Fruit fly (Drosophila melanogaster) whole organism, embryonic: ENCODE results near the gene Prx4.

Experiments
- Adf1 ChIP-seq: fragments of 200-800 bp; sonication (Bioruptor generic); IDR thresholded peaks from 2 replicates; pipeline ENCODE4 v1.3.6; 2022; ENCODE audit warnings: missing biosample characterization, missing genetic modification characterization
- CG11723 ChIP-seq: fragments of 200-800 bp; sonication (Bioruptor generic); optimal IDR thresholded peaks from 2 replicates; lab custom pipeline; 2017; ENCODE audit warnings: missing biosample characterization, mild to moderate bottlenecking, missing genetic modification characterization
- CG12071 ChIP-seq: fragments of 200-800 bp; sonication (Bioruptor generic); optimal IDR thresholded peaks from 3 replicates; lab custom pipeline; 2018; ENCODE audit warnings: missing biosample characterization, mild to moderate bottlenecking, missing genetic modification characterization
- CG14014 ChIP-seq: fragments of 200-800 bp; sonication (Bioruptor generic); IDR thresholded peaks from 2 replicates; pipeline ENCODE4 v1.3.6; 2022; ENCODE audit warnings: missing biosample characterization, missing genetic modification characterization
- CG14441 ChIP-seq: fragments of 200-800 bp; sonication (Bioruptor generic); IDR thresholded peaks from 2 replicates; pipeline ENCODE4 v1.3.6; 2022; ENCODE audit warnings: missing biosample characterization, missing genetic modification characterization
- CG14710 ChIP-seq: fragments of 200-800 bp; sonication (Bioruptor generic); optimal IDR thresholded peaks from 3 replicates; lab custom pipeline; 2019; ENCODE audit warnings: missing biosample characterization, mild to moderate bottlenecking, missing genetic modification characterization, moderate library complexity
- CG17186 ChIP-seq: fragments of 200-800 bp; sonication (Bioruptor generic); optimal IDR thresholded peaks from 3 replicates; lab custom pipeline; 2017; ENCODE audit warnings: missing biosample characterization, missing genetic modification reagents, missing genetic modification characterization
- CG17912 ChIP-seq: fragments of 200-800 bp; sonication (Bioruptor generic); optimal IDR thresholded peaks from 2 replicates; lab custom pipeline; 2018; ENCODE audit warnings: missing biosample characterization, mild to moderate bottlenecking, missing genetic modification characterization
- CG1792 ChIP-seq: fragments of 200-800 bp; sonication (Bioruptor generic); optimal IDR thresholded peaks from 2 replicates; lab custom pipeline; 2016; ENCODE audit warnings: missing biosample characterization, missing genetic modification characterization
- CG18262 ChIP-seq: fragments of 200-800 bp; optimal IDR thresholded peaks from 3 replicates; lab custom pipeline; 2019; ENCODE audit warnings: missing biosample characterization, mild to moderate bottlenecking, missing genetic modification characterization, moderate library complexity
- CG18599 ChIP-seq: fragments of 200-800 bp; sonication (Bioruptor generic); optimal IDR thresholded peaks from 3 replicates; lab custom pipeline; 2017; ENCODE audit warnings: missing biosample characterization, missing genetic modification characterization, mild to moderate bottlenecking, moderate library complexity, missing genetic modification reagents
- CG18619 ChIP-seq: fragments of 200-800 bp; sonication (Bioruptor generic); optimal IDR thresholded peaks from 3 replicates; lab custom pipeline; 2017; ENCODE audit warnings: missing biosample characterization, mild to moderate bottlenecking, missing genetic modification characterization
- CG2712 ChIP-seq: fragments of 200-800 bp; optimal IDR thresholded peaks from 3 replicates; lab custom pipeline; 2019; ENCODE audit warnings: missing biosample characterization, mild to moderate bottlenecking, missing genetic modification characterization, moderate library complexity
- CG32532 ChIP-seq: fragments of 200-800 bp; sonication (Bioruptor generic); IDR thresholded peaks from 2 replicates; pipeline ENCODE4 v1.3.6; 2022; ENCODE audit warnings: missing biosample characterization, missing genetic modification characterization
- CG33557 ChIP-seq: fragments of 200-800 bp; sonication (Bioruptor generic); optimal IDR thresholded peaks from 2 replicates; lab custom pipeline; 2019; ENCODE audit warnings: missing biosample characterization, mild to moderate bottlenecking, missing genetic modification characterization, moderate library complexity
- CG34376 ChIP-seq: fragments of 200-800 bp; sonication (Bioruptor generic); optimal IDR thresholded peaks from 2 replicates; lab custom pipeline; 2018; ENCODE audit warnings: missing biosample characterization, mild to moderate bottlenecking, missing genetic modification characterization
- CG3838 ChIP-seq: fragments of 200-800 bp; sonication (Bioruptor generic); optimal IDR thresholded peaks from 3 replicates; lab custom pipeline; 2016; ENCODE audit warnings: missing biosample characterization, missing genetic modification characterization
- CG6272 ChIP-seq: fragments of 200-800 bp; sonication (Bioruptor generic); IDR thresholded peaks from 2 replicates; pipeline ENCODE4 v1.3.6; 2022; ENCODE audit warnings: missing biosample characterization, missing genetic modification characterization
- CG7928 ChIP-seq: fragments of 200-800 bp; sonication (Bioruptor generic); optimal IDR thresholded peaks from 2 replicates; lab custom pipeline; 2017; ENCODE audit warnings: missing biosample characterization, mild to moderate bottlenecking, missing genetic modification characterization
- CG9609 ChIP-seq: fragments of 200-800 bp; sonication (Bioruptor generic); optimal IDR thresholded peaks from 3 replicates; lab custom pipeline; 2016; ENCODE audit warnings: missing biosample characterization, missing genetic modification characterization
- CHES-1-like ChIP-seq: fragments of 200-800 bp; sonication (Bioruptor generic); optimal IDR thresholded peaks from 2 replicates; lab custom pipeline; 2016; ENCODE audit warnings: missing biosample characterization, missing genetic modification characterization
- Camta ChIP-seq: fragments of 200-800 bp; sonication (Bioruptor generic); optimal IDR thresholded peaks from 2 replicates; lab custom pipeline; 2016; ENCODE audit warnings: missing biosample characterization, missing genetic modification characterization
- Lhr ChIP-seq: fragments of 200-800 bp; sonication (Bioruptor generic); optimal IDR thresholded peaks from 3 replicates; lab custom pipeline; 2017; ENCODE audit warnings: mild to moderate bottlenecking, missing biosample characterization, missing genetic modification reagents, missing genetic modification characterization
- Myb ChIP-seq: fragments of 200-800 bp; sonication (Bioruptor generic); optimal IDR thresholded peaks from 2 replicates; lab custom pipeline; 2016; ENCODE audit warnings: missing biosample characterization, missing genetic modification characterization
- Ptx1 ChIP-seq: fragments of 200-800 bp; sonication (Bioruptor generic); IDR thresholded peaks from 2 replicates; pipeline ENCODE4 v1.3.6; 2022; ENCODE audit warnings: missing biosample characterization, missing genetic modification characterization
- Tbp ChIP-seq: fragments of >200 bp; optimal IDR thresholded peaks from 2 replicates; lab custom pipeline; 2018; ENCODE audit warnings: missing biosample characterization, missing genetic modification characterization
- Trl ChIP-seq, 3 experiments: fragments of >200 bp in 2 of 3; fragments of 200-800 bp in 1 of 3; sonication (Bioruptor generic) in 1 of 3; optimal IDR thresholded peaks; 2 replicates in 1 of 3; 3 replicates in 2 of 3; lab custom pipeline; 2016 to 2017; ENCODE audit warnings: missing biosample characterization in 1 of 3, missing genetic modification characterization in 1 of 3
- YL-1 ChIP-seq: fragments of 200-800 bp; sonication (Bioruptor generic); optimal IDR thresholded peaks from 3 replicates; lab custom pipeline; 2017; ENCODE audit warnings: missing biosample characterization, mild to moderate bottlenecking, missing genetic modification characterization
- aop ChIP-seq: fragments of 200-800 bp; sonication (Bioruptor generic); IDR thresholded peaks from 2 replicates; pipeline ENCODE4 v1.3.6; 2022; ENCODE audit warnings: missing biosample characterization, missing genetic modification characterization
- bab2 ChIP-seq: fragments of 200-800 bp; sonication (Bioruptor generic); optimal IDR thresholded peaks from 2 replicates; lab custom pipeline; 2016; ENCODE audit warnings: missing biosample characterization, missing genetic modification characterization
- crol ChIP-seq: fragments of 200-800 bp; sonication (Bioruptor generic); IDR thresholded peaks from 2 replicates; pipeline ENCODE4 v1.3.6; 2022; ENCODE audit warnings: missing biosample characterization, missing genetic modification characterization
- fd64A ChIP-seq: fragments of 200-800 bp; sonication (Bioruptor generic); optimal IDR thresholded peaks from 3 replicates; lab custom pipeline; 2018; ENCODE audit warnings: missing biosample characterization, mild to moderate bottlenecking, missing genetic modification characterization
- klu ChIP-seq: fragments of 200-800 bp; sonication (Bioruptor generic); IDR thresholded peaks from 2 replicates; pipeline ENCODE4 v1.3.6; 2022; ENCODE audit warnings: missing biosample characterization, missing genetic modification characterization
- lbe ChIP-seq: fragments of 200-800 bp; sonication (Bioruptor generic); optimal IDR thresholded peaks from 2 replicates; lab custom pipeline; 2016; ENCODE audit warnings: missing biosample characterization, mild to moderate bottlenecking, missing genetic modification characterization
- lola ChIP-seq, 3 experiments: fragments of >200 bp in 2 of 3; fragments of 200-800 bp in 1 of 3; sonication (Bioruptor generic) in 1 of 3; optimal IDR thresholded peaks; 2 replicates each; lab custom pipeline; 2017 to 2019; ENCODE audit warnings: missing biosample characterization in 3 of 3, missing genetic modification characterization in 3 of 3, mild to moderate bottlenecking in 1 of 3, moderate library complexity in 1 of 3
- mam ChIP-seq: fragments of 200-800 bp; sonication (Bioruptor generic); optimal IDR thresholded peaks from 3 replicates; lab custom pipeline; 2016; ENCODE audit warnings: missing biosample characterization, missing genetic modification characterization
- mirr ChIP-seq: fragments of 200-800 bp; sonication (Bioruptor generic); optimal IDR thresholded peaks from 3 replicates; lab custom pipeline; 2018; ENCODE audit warnings: missing biosample characterization, mild to moderate bottlenecking, missing genetic modification characterization
- nau ChIP-seq: fragments of 200-800 bp; sonication (Bioruptor generic); optimal IDR thresholded peaks from 3 replicates; lab custom pipeline; 2017; ENCODE audit warnings: missing biosample characterization, mild to moderate bottlenecking, missing genetic modification characterization, missing genetic modification reagents
- odd ChIP-seq: fragments of 200-800 bp; sonication (Bioruptor generic); optimal IDR thresholded peaks from 2 replicates; lab custom pipeline; 2017; ENCODE audit warnings: missing biosample characterization, mild to moderate bottlenecking, missing genetic modification characterization
- pita ChIP-seq: fragments of 200-800 bp; sonication (Bioruptor generic); optimal IDR thresholded peaks from 2 replicates; lab custom pipeline; 2017; ENCODE audit warnings: missing biosample characterization, mild to moderate bottlenecking, missing genetic modification characterization
- pros ChIP-seq: fragments of 200-800 bp; sonication (Bioruptor generic); optimal IDR thresholded peaks from 3 replicates; lab custom pipeline; 2019; ENCODE audit warnings: missing biosample characterization, mild to moderate bottlenecking, missing genetic modification characterization, moderate library complexity
- pum ChIP-seq: fragments of 200-800 bp; sonication (Bioruptor generic); optimal IDR thresholded peaks from 2 replicates; lab custom pipeline; 2016; ENCODE audit warnings: missing biosample characterization, missing genetic modification characterization
- pzg ChIP-seq: fragments of 200-800 bp; sonication (Bioruptor generic); optimal IDR thresholded peaks from 3 replicates; lab custom pipeline; 2018; ENCODE audit warnings: missing biosample characterization, mild to moderate bottlenecking, missing genetic modification characterization, moderate library complexity
- sens ChIP-seq: fragments of 200-800 bp; sonication (Bioruptor generic); peaks from one replicate; lab custom pipeline; 2016; ENCODE audit warnings: missing biosample characterization, missing genetic modification characterization
- shn ChIP-seq: fragments of 200-800 bp; sonication (Bioruptor generic); optimal IDR thresholded peaks from 3 replicates; lab custom pipeline; 2016; ENCODE audit warnings: missing biosample characterization, missing genetic modification characterization
- stwl ChIP-seq: fragments of 200-800 bp; sonication (Bioruptor generic); optimal IDR thresholded peaks from 3 replicates; lab custom pipeline; 2018; ENCODE audit warnings: missing biosample characterization, mild to moderate bottlenecking, missing genetic modification characterization, moderate library complexity
- toy ChIP-seq: fragments of 200-800 bp; sonication (Bioruptor generic); IDR thresholded peaks from 2 replicates; pipeline ENCODE4 v1.3.6; 2022; ENCODE audit warnings: missing biosample characterization, missing genetic modification characterization
- unc-4 ChIP-seq: fragments of 200-800 bp; sonication (Bioruptor generic); IDR thresholded peaks from 2 replicates; pipeline ENCODE4 v1.3.6; 2022; ENCODE audit warnings: missing biosample characterization, missing genetic modification characterization; ENCODE audit not compliant: partially characterized antibody
- wor ChIP-seq: fragments of 200-800 bp; sonication (Bioruptor generic); IDR thresholded peaks from 2 replicates; pipeline ENCODE4 v1.3.6; 2022; ENCODE audit warnings: missing biosample characterization, missing genetic modification characterization

Prx4 gene

dm6 chr3L:3083329-3084083 is 41.3 kb downstream of the Prx4 start (continued):
- TF ChIP-seq CG18619 (peak; percentile 15), shn (GFP tag; lab: Kevin White, UChicago) (no peak), nau (GFP tag; lab: Kevin White, UChicago) (peak; percentile 76), pita (GFP tag; lab: Kevin White, UChicago) (no peak), bab2 (GFP tag; lab: Kevin White, UChicago) (peak; percentile 52), CG32532 (GFP tag; lab: Robert Waterston, UW) (peak; percentile 45), Myb (GFP tag; lab: Kevin White, UChicago) (peak; percentile 17), klu (no peak), wor (GFP tag; lab: Robert Waterston, UW) (no peak), CG34376 (peak; percentile 95), Tbp (no peak), fd64A (GFP tag; lab: Kevin White, UChicago) (peak; percentile 78), YL-1 (peak; percentile 2), CG3838 (GFP tag; lab: Kevin White, UChicago) (peak; percentile 70), CG14441 (peak; percentile 8; the same call in 1 of the 2 replicates), pum (GFP tag; lab: Kevin White, UChicago) (peak; percentile 46), CG14710 (peak; percentile 62), CG17186 (GFP tag; lab: Kevin White, UChicago) (peak; percentile 37), CG12071 (GFP tag; lab: Kevin White, UChicago) (peak; percentile 63), crol (GFP tag; lab: Robert Waterston, UW) (peak; percentile 97), CG33557 (GFP tag; lab: Kevin White, UChicago) (peak; percentile 80), CG18599 (GFP tag; lab: Kevin White, UChicago) (peak; percentile 86), stwl (tag; lab: Kevin White, UChicago) (no peak), CG6272 (GFP tag; lab: Robert Waterston, UW) (no peak), CHES-1-like (GFP tag; lab: Kevin White, UChicago) (peak; percentile 50), CG7928 (GFP tag; lab: Kevin White, UChicago) (no peak), aop (GFP tag; lab: Robert Waterston, UW) (peak; percentile 44; the same call in 1 of the 2 replicates), CG2712 (tag; lab: Kevin White, UChicago) (peak; percentile 24), lola (GFP tag; optimal IDR thresholded peaks at IDR 0.05; lab: Kevin White, UChicago) (peak in 1 of 3 experiments; percentile 30), CG18262 (tag; lab: Kevin White, UChicago) (peak; percentile 45), mirr (peak; percentile 87), odd (GFP tag; lab: Kevin White, UChicago) (peak; percentile 73), pros (GFP tag; lab: Kevin White, UChicago) (peak; percentile 62), mam (no peak), Adf1 (GFP tag; lab: Robert Waterston, UW) (peak; percentile 56; the same call in 1 of the 2 replicates), Camta (peak; percentile 35), CG1792 (GFP tag; lab: Kevin White, UChicago) (no peak), CG14014 (peak; percentile 14; the same call in 1 of the 2 replicates), lbe (peak; percentile 36), CG9609 (GFP tag; lab: Kevin White, UChicago) (peak; percentile 31), CG17912 (GFP tag; lab: Kevin White, UChicago) (no peak), Trl (optimal IDR thresholded peaks at IDR 0.05; lab: Kevin White, UChicago) (peak; percentile 10 to 39), Trl (GFP tag; optimal IDR thresholded peaks at IDR 0.05; lab: Kevin White, UChicago) (peak; percentile 56), CG11723 (GFP tag; lab: Kevin White, UChicago) (peak; percentile 43), unc-4 (no peak), pzg (GFP tag; lab: Kevin White, UChicago) (peak; percentile 13), toy (GFP tag; lab: Robert Waterston, UW) (no peak; the same call in 1 of the 2 replicates), Ptx1 (0 out of 2 replicates have a peak, but pooled peaks have one; percentile 31), Lhr (GFP tag; lab: Kevin White, UChicago) (peak; percentile 39), sens (GFP tag; lab: Kevin White, UChicago) (peak; percentile 82)
